Worm (Caenorhabditis elegans): ENCODE data around the gene F08F8.7.

F08F8.7 gene

ce11 chrIII:7336214-7336613, 10.7 kb downstream of the F08F8.7 start, which contains the start of gene gsp-2 (continued):
- TF ChIP-seq sox-4 (tag; optimal IDR thresholded peaks at IDR 0.05) (no peak), Y116A8C.19 (tag; optimal IDR thresholded peaks at IDR 0.05; ENCODE audit: borderline replicate concordance) (no peak), ceh-63 (GFP tag; optimal IDR thresholded peaks at IDR 0.05) (no peak), fkh-4 (tag; optimal IDR thresholded peaks at IDR 0.05; ENCODE audit: borderline replicate concordance) (no peak), tlp-1 (tag; optimal IDR thresholded peaks at IDR 0.05) (no peak), nhr-11 (tag; optimal IDR thresholded peaks at IDR 0.05) (no peak), lir-3 (tag; optimal IDR thresholded peaks at IDR 0.05; ENCODE audit: poor library complexity) (no peak), nhr-28 (tag; optimal IDR thresholded peaks at IDR 0.05) (no peak), tbx-2 (tag; optimal IDR thresholded peaks at IDR 0.05) (peak; percentile 60), lin-35 (GFP tag; optimal IDR thresholded peaks at IDR 0.05) (peak; percentile 83), nhr-76 (tag; optimal IDR thresholded peaks at IDR 0.05) (no peak), pax-3 (tag; optimal IDR thresholded peaks at IDR 0.05) (peak; percentile 57), snpc-4 (tag; optimal IDR thresholded peaks at IDR 0.05) (no peak), nhr-90 (tag; optimal IDR thresholded peaks at IDR 0.05; ENCODE audit: poor library complexity) (peak; percentile 51), ets-5 (GFP tag; IDR thresholded peaks at IDR 0.05) (no peak), lin-39 (tag; optimal IDR thresholded peaks at IDR 0.05) (no peak), fkh-8 (tag; optimal IDR thresholded peaks at IDR 0.05) (peak; percentile 77), zag-1 (tag; optimal IDR thresholded peaks at IDR 0.05) (no peak), ceh-82 (tag; optimal IDR thresholded peaks at IDR 0.05) (peak; percentile 52 to 67 (median 60)), lsy-2 (tag; optimal IDR thresholded peaks at IDR 0.05) (peak; percentile 94 to 98), sptf-1 (tag; optimal IDR thresholded peaks at IDR 0.05) (no peak), vab-15 (tag; optimal IDR thresholded peaks at IDR 0.05) (peak; percentile 81), zip-4 (GFP tag; optimal IDR thresholded peaks at IDR 0.05) (no peak), sup-37 (GFP tag; optimal IDR thresholded peaks at IDR 0.05) (no peak), snu-23 (GFP tag; optimal IDR thresholded peaks at IDR 0.05) (peak; percentile 81), jun-1 (tag; optimal IDR thresholded peaks at IDR 0.05) (peak; percentile 46), efl-3 (GFP tag; optimal IDR thresholded peaks at IDR 0.05) (no peak), C16A3.4 (tag; optimal IDR thresholded peaks at IDR 0.05) (peak; percentile 74), grh-1 (GFP tag; IDR thresholded peaks at IDR 0.05) (0 out of 2 replicates have a peak, but pooled peaks have one; percentile 5), elt-2 (tag; optimal IDR thresholded peaks at IDR 0.05) (no peak), unc-86 (tag; optimal IDR thresholded peaks at IDR 0.05) (peak; percentile 53), alr-1 (tag; optimal IDR thresholded peaks at IDR 0.05; ENCODE audit: borderline replicate concordance) (no peak), lin-14 (GFP tag; optimal IDR thresholded peaks at IDR 0.05) (peak; percentile 85), C34B4.2 (tag; optimal IDR thresholded peaks at IDR 0.05) (no peak), mep-1 (tag; optimal IDR thresholded peaks at IDR 0.05) (peak; percentile 65), fkh-10 (GFP tag; optimal IDR thresholded peaks at IDR 0.05) (no peak), mdl-1 (tag; optimal IDR thresholded peaks at IDR 0.05) (peak in 1 of 2 experiments; percentile 74), mab-9 (GFP tag; IDR thresholded peaks at IDR 0.05) (peak; percentile 47; the same call in 1 of the 2 replicates), isw-1 (GFP tag; IDR thresholded peaks at IDR 0.05) (peak; percentile 73), ceh-88 (GFP tag; IDR thresholded peaks at IDR 0.05) (no peak; the same call in 1 of the 2 replicates), unc-130 (tag; optimal IDR thresholded peaks at IDR 0.05) (peak; percentile 81), F16B12.6 (tag; optimal IDR thresholded peaks at IDR 0.05) (no peak), nhr-71 (tag; optimal IDR thresholded peaks at IDR 0.05) (peak; percentile 78)

ce11 chrIII:7335220-7335619, 11.7 kb downstream of the F08F8.7 start, which contains the start of gene F56C9.10:
TSS of gene F56C9.10 (minus strand) at chrIII:7335316.
- peak; percentile 92 to 96 for TF ChIP-seq lsy-2 (tag; optimal IDR thresholded peaks at IDR 0.05)
- peak; percentile 46 for TF ChIP-seq unc-98 (GFP tag; IDR thresholded peaks at IDR 0.05)
- TF ChIP-seq ceh-88 (GFP tag; IDR thresholded peaks at IDR 0.05): 0 out of 2 replicates have a peak, but pooled peaks have one; percentile 42
- peak; percentile 59 for TF ChIP-seq lir-3 (tag; optimal IDR thresholded peaks at IDR 0.05; ENCODE audit: poor library complexity)
- peak; percentile 34 for TF ChIP-seq aly-2 (tag; optimal IDR thresholded peaks at IDR 0.05)
- TF ChIP-seq nhr-85 (tag): peak; percentile 92
- peak; percentile 87 for TF ChIP-seq ztf-4 (tag; optimal IDR thresholded peaks at IDR 0.05)
- TF ChIP-seq hlh-17 (GFP tag; optimal IDR thresholded peaks at IDR 0.05; ENCODE audit: borderline replicate concordance): no peak
- TF ChIP-seq aha-1 (tag; optimal IDR thresholded peaks at IDR 0.05): no peak
- peak; percentile 85 for TF ChIP-seq tbx-2 (tag; optimal IDR thresholded peaks at IDR 0.05)
- TF ChIP-seq egl-27 (tag; optimal IDR thresholded peaks at IDR 0.05): peak; percentile 32 to 79
- TF ChIP-seq lin-35 (GFP tag; optimal IDR thresholded peaks at IDR 0.05): peak; percentile 81 to 88
- peak; percentile 97 for TF ChIP-seq lin-14 (GFP tag; optimal IDR thresholded peaks at IDR 0.05)
- TF ChIP-seq ceh-8 (GFP tag; optimal IDR thresholded peaks at IDR 0.05): no peak
- TF ChIP-seq alr-1 (tag; optimal IDR thresholded peaks at IDR 0.05; ENCODE audit: borderline replicate concordance): no peak
- TF ChIP-seq xbp-1 (tag; optimal IDR thresholded peaks at IDR 0.05): peak; percentile 75
- TF ChIP-seq Y116A8C.19 (tag; optimal IDR thresholded peaks at IDR 0.05; ENCODE audit: borderline replicate concordance): no peak
